Fruit fly (Drosophila melanogaster) whole organism, pupa: ENCODE measurements around the gene Myc.

Source experiments
- CG10348 ChIP-seq: fragments of 200-800 bp; sonication (Bioruptor generic); IDR thresholded peaks from 2 replicates; pipeline ENCODE4 v1.3.6; 2022; ENCODE audit warnings: missing biosample characterization, missing genetic modification characterization
- CG12605 ChIP-seq: fragments of 200-800 bp; sonication (Bioruptor generic); IDR thresholded peaks from 2 replicates; pipeline ENCODE4 v1.3.6; 2022; ENCODE audit warnings: missing biosample characterization, missing genetic modification characterization
- CG13204 ChIP-seq: fragments of 200-800 bp; sonication (Bioruptor generic); optimal IDR thresholded peaks from 2 replicates; lab custom pipeline; 2018; ENCODE audit warnings: missing biosample characterization, mild to moderate bottlenecking, missing genetic modification characterization, moderate library complexity
- CG14655 ChIP-seq: fragments of 200-800 bp; sonication (Bioruptor generic); optimal IDR thresholded peaks from 3 replicates; lab custom pipeline; 2017; ENCODE audit warnings: mild to moderate bottlenecking, missing biosample characterization, missing genetic modification reagents, missing genetic modification characterization
- CG15710 ChIP-seq: fragments of 200-800 bp; sonication (Bioruptor generic); optimal IDR thresholded peaks from 2 replicates; lab custom pipeline; 2018; ENCODE audit warnings: missing biosample characterization, mild to moderate bottlenecking, missing genetic modification characterization, moderate library complexity
- CG17806 ChIP-seq: fragments of 200-800 bp; sonication (Bioruptor generic); optimal IDR thresholded peaks from 2 replicates; lab custom pipeline; 2018; ENCODE audit warnings: missing biosample characterization, mild to moderate bottlenecking, missing genetic modification characterization, moderate library complexity
- CG32121 ChIP-seq: fragments of 200-800 bp; sonication (Bioruptor generic); IDR thresholded peaks from 2 replicates; pipeline ENCODE4 v1.3.6; 2022; ENCODE audit warnings: missing biosample characterization, missing genetic modification characterization
- CG34367 ChIP-seq: fragments of 200-800 bp; sonication (Bioruptor generic); optimal IDR thresholded peaks from 2 replicates; lab custom pipeline; 2018; ENCODE audit warnings: missing biosample characterization, mild to moderate bottlenecking, missing genetic modification characterization
- CG4496 ChIP-seq: fragments of 200-800 bp; sonication (Bioruptor generic); IDR thresholded peaks from 3 replicates; pipeline ENCODE4 v1.3.6; 2022; ENCODE audit warnings: missing biosample characterization, missing genetic modification characterization
- CG8159 ChIP-seq: fragments of 200-800 bp; sonication (Bioruptor generic); optimal IDR thresholded peaks from 3 replicates; lab custom pipeline; 2018; ENCODE audit warnings: missing biosample characterization, mild to moderate bottlenecking, missing genetic modification characterization, moderate library complexity
- CG8301 ChIP-seq: fragments of 200-800 bp; sonication (Bioruptor generic); optimal IDR thresholded peaks from 2 replicates; lab custom pipeline; 2018; ENCODE audit warnings: missing biosample characterization, mild to moderate bottlenecking, missing genetic modification characterization
- CG9948 ChIP-seq: fragments of 200-800 bp; sonication (Bioruptor generic); optimal IDR thresholded peaks from 2 replicates; lab custom pipeline; 2018; ENCODE audit warnings: missing biosample characterization, mild to moderate bottlenecking, missing genetic modification characterization, moderate library complexity
- D1 ChIP-seq: fragments of 200-800 bp; sonication (Bioruptor generic); optimal IDR thresholded peaks from 2 replicates; lab custom pipeline; 2018; ENCODE audit warnings: missing biosample characterization, mild to moderate bottlenecking, missing genetic modification characterization, moderate library complexity
- EcR ChIP-seq: fragments of 200-800 bp; sonication (Bioruptor generic); optimal IDR thresholded peaks from 3 replicates; lab custom pipeline; 2019; ENCODE audit warnings: missing biosample characterization, missing genetic modification characterization, mild to moderate bottlenecking, moderate library complexity, missing genetic modification reagents
- Ets98B ChIP-seq: fragments of 200-800 bp; sonication (Bioruptor generic); IDR thresholded peaks from 2 replicates; pipeline ENCODE4 v1.3.6; 2022; ENCODE audit warnings: missing biosample characterization, missing genetic modification characterization
- Pif1A ChIP-seq: fragments of 200-800 bp; sonication (Bioruptor generic); optimal IDR thresholded peaks from 3 replicates; lab custom pipeline; 2016; ENCODE audit warnings: missing biosample characterization, missing genetic modification characterization
- Pif1B ChIP-seq: fragments of 200-800 bp; sonication (Bioruptor generic); optimal IDR thresholded peaks from 3 replicates; lab custom pipeline; 2016; ENCODE audit warnings: missing biosample characterization, missing genetic modification characterization
- Snoo ChIP-seq: fragments of 200-800 bp; sonication (Bioruptor generic); optimal IDR thresholded peaks from 3 replicates; lab custom pipeline; 2017; ENCODE audit warnings: missing biosample characterization, mild to moderate bottlenecking, missing genetic modification characterization, inconsistent platforms
- fd96Ca ChIP-seq: fragments of 200-800 bp; sonication (Bioruptor generic); IDR thresholded peaks from 3 replicates; pipeline ENCODE4 v1.3.6; 2022; ENCODE audit warnings: missing biosample characterization, missing genetic modification characterization
- gl ChIP-seq: fragments of 200-800 bp; sonication (Bioruptor generic); optimal IDR thresholded peaks from 2 replicates; lab custom pipeline; 2018; ENCODE audit warnings: missing biosample characterization, mild to moderate bottlenecking, missing genetic modification characterization
- rn ChIP-seq: fragments of 200-800 bp; sonication (Bioruptor generic); IDR thresholded peaks from 2 replicates; pipeline ENCODE4 v1.3.6; 2022; ENCODE audit warnings: missing biosample characterization, missing genetic modification characterization

The Myc gene

DNA sequence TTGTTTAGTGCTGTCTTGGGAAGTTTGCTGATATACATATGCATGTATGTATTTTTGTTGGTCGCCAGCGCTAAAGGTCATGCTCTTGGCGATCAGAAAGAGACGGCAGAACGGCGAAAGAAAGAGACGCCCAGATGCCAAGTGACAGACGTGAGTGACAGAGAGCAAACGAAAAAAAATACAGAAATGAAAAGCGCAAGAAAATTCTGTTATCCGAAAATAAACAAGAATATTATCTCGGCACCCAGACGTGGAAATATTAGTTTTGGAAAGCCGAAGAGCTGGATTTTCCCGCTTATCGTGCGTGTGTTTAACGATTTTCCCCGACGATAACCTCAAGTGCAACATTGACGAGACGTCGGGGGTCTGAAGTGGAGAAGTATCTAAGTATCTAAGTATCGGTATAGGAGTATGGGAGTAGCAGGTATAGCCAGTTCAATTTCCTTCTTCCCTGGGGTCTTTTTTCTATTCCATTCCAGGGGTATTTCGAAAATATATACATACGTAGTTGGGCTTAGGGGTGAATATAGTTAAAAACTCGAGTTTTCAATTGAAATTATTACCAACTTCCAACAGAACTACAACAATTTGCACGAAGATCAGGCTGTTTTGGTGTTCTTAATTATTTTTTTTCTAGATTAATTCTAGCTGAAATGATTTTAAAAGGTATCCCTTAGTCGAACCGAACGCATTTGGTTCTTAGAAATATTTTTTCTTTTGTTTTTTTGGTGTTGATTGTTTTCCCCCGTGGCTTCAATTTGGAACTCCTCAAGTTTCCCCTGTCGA, 5.9 kb upstream of the Myc start:
- TF ChIP-seq Pif1B (no peak), CG34367 (tag; lab: Kevin White, UChicago) (no peak)

DNA sequence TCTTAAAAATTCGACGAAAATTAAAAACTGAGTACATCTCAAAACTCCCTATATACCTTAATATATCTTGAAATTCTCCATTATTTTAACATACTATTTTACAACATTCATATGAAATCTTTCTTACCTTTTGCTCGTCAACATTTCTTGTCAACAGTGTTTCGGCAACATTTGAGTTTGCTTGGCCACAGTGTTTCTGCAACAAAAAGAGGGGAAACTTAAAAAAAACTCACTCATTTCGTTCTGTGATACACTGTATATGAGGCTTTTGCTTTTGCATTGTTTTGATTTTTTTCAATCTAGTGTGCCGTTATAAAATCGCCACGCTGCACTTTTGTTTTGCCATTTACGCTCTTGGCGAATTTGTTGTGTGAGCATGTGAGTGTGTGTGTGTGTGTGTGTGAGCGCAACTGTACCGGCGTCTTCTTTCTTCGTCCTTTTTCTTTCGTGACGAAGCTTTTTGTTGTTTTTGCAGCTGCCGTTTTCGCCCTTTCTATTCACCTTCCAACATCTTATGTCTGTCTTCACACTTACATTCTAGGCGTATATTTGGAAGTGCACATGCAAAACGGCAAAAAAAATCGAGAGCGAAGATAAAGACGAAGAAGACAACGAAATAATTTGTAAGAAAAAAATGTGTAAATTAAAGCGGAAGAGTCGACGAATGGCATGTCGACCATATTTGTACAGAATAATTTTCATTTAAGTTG, 3.5 kb upstream of the Myc start:
- TF ChIP-seq Ets98B (GFP tag; lab: Robert Waterston, UW) (no peak), CG14655 (no peak), Pif1B (no peak), Pif1A (GFP tag; lab: Kevin White, UChicago) (no peak), EcR (no peak), CG8159 (tag; lab: Kevin White, UChicago) (no peak), CG34367 (tag; lab: Kevin White, UChicago) (no peak), CG9948 (tag; lab: Kevin White, UChicago) (no peak), CG4496 (GFP tag; lab: Robert Waterston, UW) (no peak), CG12605 (GFP tag; lab: Robert Waterston, UW) (no peak)

DNA sequence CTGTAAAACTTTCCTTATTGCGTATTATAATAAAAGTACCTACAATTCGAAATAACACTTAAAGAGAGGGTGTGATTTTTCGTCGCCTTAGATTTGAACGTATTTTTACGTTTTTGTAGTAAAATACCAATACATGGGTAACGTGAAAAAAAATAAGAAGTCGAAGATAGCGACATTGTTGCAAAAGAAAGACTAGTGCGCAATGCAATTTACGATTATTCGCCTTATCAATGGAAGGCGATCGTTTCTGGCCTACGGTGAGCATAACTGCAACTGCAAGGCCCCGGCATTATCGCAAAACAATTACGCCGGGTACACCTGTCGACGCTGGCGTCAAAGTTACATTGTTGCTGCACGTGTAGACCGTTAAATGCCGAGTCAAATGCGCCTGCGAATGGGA, 2.5 kb upstream of the Myc start:
- TF ChIP-seq CG14655, result no peak
- TF ChIP-seq CG12605 (GFP tag; lab: Robert Waterston, UW), result no peak
- no peak for TF ChIP-seq EcR
- TF ChIP-seq CG8159 (tag; lab: Kevin White, UChicago), result no peak
- TF ChIP-seq D1, result no peak
- no peak for TF ChIP-seq CG15710
- TF ChIP-seq Pif1A (GFP tag; lab: Kevin White, UChicago), result no peak
- no peak for TF ChIP-seq CG13204 (GFP tag; lab: Kevin White, UChicago)
- TF ChIP-seq, all 21 proteins: peak for 0

DNA sequence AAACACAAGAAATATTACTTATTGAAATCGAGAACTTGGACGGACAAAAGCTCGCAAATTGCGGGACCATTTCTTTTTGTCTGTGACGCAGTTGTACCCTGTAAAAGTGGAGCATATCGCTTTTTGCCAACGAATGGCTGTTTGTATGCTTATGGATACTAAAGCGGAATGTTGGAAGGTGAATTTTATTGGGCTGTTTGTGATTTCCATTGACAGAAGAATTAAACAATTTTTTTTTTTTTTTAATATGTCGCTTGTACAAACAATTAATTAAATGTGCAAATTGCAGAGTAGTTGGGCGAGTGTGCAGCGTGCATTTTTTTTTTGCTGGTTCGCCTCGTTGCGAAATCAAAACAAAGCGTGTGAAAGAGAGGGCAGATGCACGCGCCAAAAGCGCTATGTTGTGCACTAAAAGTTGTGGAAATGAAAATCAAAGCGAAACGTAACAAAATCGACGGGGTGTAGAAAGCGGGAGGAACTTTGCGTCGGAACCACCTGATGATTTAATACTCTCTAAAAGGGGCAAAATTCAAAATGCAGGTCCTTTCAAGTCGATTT, 1.6 kb upstream of the Myc start:
- TF ChIP-seq Pif1B, result peak; percentile 76
- peak; percentile 84 for TF ChIP-seq Pif1A (GFP tag; lab: Kevin White, UChicago)
- TF ChIP-seq rn, result peak; percentile 69
- peak; percentile 67 for TF ChIP-seq CG9948 (tag; lab: Kevin White, UChicago)
- TF ChIP-seq CG15710, result peak; percentile 66
- TF ChIP-seq CG4496 (GFP tag; lab: Robert Waterston, UW), result peak; percentile 94
- TF ChIP-seq CG8159 (tag; lab: Kevin White, UChicago), result peak; percentile 70
- TF ChIP-seq CG8301, result peak; percentile 68
- peak; percentile 44 for TF ChIP-seq CG34367 (tag; lab: Kevin White, UChicago)
- TF ChIP-seq CG12605 (GFP tag; lab: Robert Waterston, UW), result peak; percentile 60; the same call in 1 of the 2 replicates
- TF ChIP-seq CG13204 (GFP tag; lab: Kevin White, UChicago), result no peak
- peak; percentile 77 for TF ChIP-seq CG14655
- TF ChIP-seq CG32121 (GFP tag; lab: Robert Waterston, UW), result peak; percentile 92
- TF ChIP-seq CG10348 (GFP tag; lab: Robert Waterston, UW), result 0 out of 2 replicates have a peak, but pooled peaks have one; percentile 25
- peak; percentile 91 for TF ChIP-seq Ets98B (GFP tag; lab: Robert Waterston, UW)
- peak; percentile 90 for TF ChIP-seq fd96Ca (GFP tag; lab: Robert Waterston, UW)
- TF ChIP-seq EcR, result no peak
- TF ChIP-seq CG17806 (tag; lab: Kevin White, UChicago), result peak; percentile 63
- TF ChIP-seq Snoo (tag; lab: Kevin White, UChicago), result peak; percentile 72
- peak; percentile 58 for TF ChIP-seq D1
- TF ChIP-seq gl, result peak; percentile 4

DNA sequence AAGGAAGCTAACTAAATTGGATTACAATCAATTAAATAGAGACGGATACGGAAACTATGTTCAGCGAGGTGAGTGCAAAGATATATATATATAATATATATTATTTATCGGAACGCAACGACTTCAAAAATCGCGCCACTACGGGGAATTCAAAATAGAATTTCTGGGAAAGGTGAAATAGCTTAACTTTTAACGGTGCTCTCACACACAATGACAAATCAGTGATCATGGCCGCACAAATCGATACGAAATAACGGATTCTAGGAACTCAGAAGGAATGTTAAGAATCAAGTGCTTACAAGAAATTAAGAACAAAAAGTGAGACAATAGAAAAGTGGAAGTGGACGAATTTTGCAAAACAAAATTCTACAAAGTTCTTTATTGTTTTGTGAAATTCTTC, 697 bp downstream of the Myc start:
- TF ChIP-seq CG12605 (GFP tag; lab: Robert Waterston, UW) (no peak), CG14655 (no peak), rn (no peak), CG9948 (tag; lab: Kevin White, UChicago) (no peak), CG4496 (GFP tag; lab: Robert Waterston, UW) (no peak), gl (no peak), CG8301 (no peak), CG8159 (tag; lab: Kevin White, UChicago) (no peak), fd96Ca (GFP tag; lab: Robert Waterston, UW) (no peak), Snoo (tag; lab: Kevin White, UChicago) (no peak), CG17806 (tag; lab: Kevin White, UChicago) (no peak)
- TF ChIP-seq, all 21 proteins: peak for 0

DNA sequence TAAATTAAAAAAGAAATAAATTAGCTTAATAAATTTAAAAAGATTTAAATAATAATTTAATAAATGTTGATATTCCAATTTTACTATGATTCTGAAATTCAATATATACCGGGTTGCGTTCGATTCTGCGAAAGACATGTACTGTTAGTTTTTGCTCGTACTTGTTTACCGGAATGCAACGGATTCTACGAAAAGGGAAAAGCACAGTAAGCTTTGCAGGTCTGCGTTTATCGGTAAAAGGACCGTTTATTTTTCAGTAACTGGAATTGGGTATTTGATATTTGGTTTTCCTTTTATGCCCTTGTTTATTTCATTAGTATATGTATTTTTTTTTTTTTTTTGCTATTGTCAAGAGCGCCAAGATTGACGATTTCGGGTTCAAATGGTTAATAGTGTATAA, 1.3 kb downstream of the Myc start:
- TF ChIP-seq Ets98B (GFP tag; lab: Robert Waterston, UW) (no peak), CG8159 (tag; lab: Kevin White, UChicago) (no peak)
